Worm (Caenorhabditis elegans) whole organism, L1 larva: ENCODE results near the gene moc-5.

Experiments
- C04F5.9 ChIP-seq: sonication (generic microtip); optimal IDR thresholded peaks from 2 replicates; lab custom pipeline; 2016; ENCODE audit warnings: missing genetic modification characterization, missing compliant biosample characterization
- F16B12.6 ChIP-seq: fragments of 150-350 bp; optimal IDR thresholded peaks from 2 replicates; lab custom pipeline; 2014; ENCODE audit warnings: missing biosample characterization, missing genetic modification characterization
- alr-1 ChIP-seq: fragments of 200-800 bp; sonication (Bioruptor generic); optimal IDR thresholded peaks from 2 replicates; lab custom pipeline; 2018; ENCODE audit warnings: borderline replicate concordance, mild to moderate bottlenecking, missing genetic modification characterization, missing compliant biosample characterization
- blmp-1 ChIP-seq: fragments of 150-350 bp; optimal IDR thresholded peaks from 2 replicates; lab custom pipeline; 2014; ENCODE audit warnings: missing biosample characterization, missing genetic modification characterization
- ceh-63 ChIP-seq: fragments of 200-800 bp; sonication (Bioruptor generic); optimal IDR thresholded peaks from 2 replicates; lab custom pipeline; 2018; ENCODE audit warnings: mild to moderate bottlenecking, missing genetic modification characterization, missing compliant biosample characterization
- ceh-8 ChIP-seq: fragments of 200-800 bp; sonication (Bioruptor generic); optimal IDR thresholded peaks from 2 replicates; lab custom pipeline; 2018; ENCODE audit warnings: mild to moderate bottlenecking, missing genetic modification characterization, moderate library complexity, missing compliant biosample characterization
- ceh-82 ChIP-seq, 3 experiments: fragments of 150-350 bp in 1 of 3; sonication (generic microtip) in 2 of 3; optimal IDR thresholded peaks; 2 replicates each; lab custom pipeline; 2014 to 2017; ENCODE audit warnings: missing biosample characterization in 3 of 3, missing genetic modification characterization in 3 of 3
- ceh-88 ChIP-seq: fragments of 200-800 bp; sonication (Bioruptor generic); IDR thresholded peaks from 2 replicates; pipeline ENCODE4 v1.3.6; 2022; ENCODE audit warnings: missing genetic modification characterization, missing compliant biosample characterization
- ceh-90 ChIP-seq: sonication (generic microtip); optimal IDR thresholded peaks from 2 replicates; lab custom pipeline; 2016; ENCODE audit warnings: missing genetic modification characterization, missing compliant biosample characterization
- ces-1 ChIP-seq: fragments of 150-350 bp; optimal IDR thresholded peaks from 2 replicates; lab custom pipeline; 2014; ENCODE audit warnings: missing biosample characterization, missing genetic modification reagents, missing genetic modification characterization
- dpl-1 ChIP-seq, 3 experiments: fragments of 150-350 bp in 2 of 3; sonication (generic microtip) in 1 of 3; optimal IDR thresholded peaks; 2 replicates each; lab custom pipeline; 2014 to 2017; ENCODE audit warnings: missing biosample characterization in 3 of 3, missing genetic modification characterization in 3 of 3, missing genetic modification reagents in 3 of 3
- dsc-1 ChIP-seq: sonication (generic microtip); optimal IDR thresholded peaks from 2 replicates; lab custom pipeline; 2016; ENCODE audit warnings: mild to moderate bottlenecking, missing genetic modification characterization, missing compliant biosample characterization
- efl-1 ChIP-seq, 4 experiments: fragments of 150-350 bp; optimal IDR thresholded peaks in 3 of 4; peaks in 1 of 4; 1 replicate in 1 of 4; 2 replicates in 3 of 4; lab custom pipeline; 2014; ENCODE audit warnings: missing biosample characterization in 2 of 4, missing genetic modification characterization in 2 of 4, missing genetic modification reagents in 2 of 4
- efl-3 ChIP-seq: fragments of 200-800 bp; sonication (Bioruptor generic); optimal IDR thresholded peaks from 2 replicates; lab custom pipeline; 2018; ENCODE audit warnings: mild to moderate bottlenecking, missing genetic modification characterization, missing compliant biosample characterization
- egl-13 ChIP-seq: sonication (generic microtip); optimal IDR thresholded peaks from 2 replicates; lab custom pipeline; 2016; ENCODE audit warnings: missing genotype, missing genetic modification reagents, missing genetic modification characterization, missing compliant biosample characterization
- egl-27 ChIP-seq, 2 experiments: fragments of 150-350 bp in 1 of 2; sonication (generic microtip); optimal IDR thresholded peaks; 3 replicates each; lab custom pipeline; 2017 to 2018; ENCODE audit warnings: missing biosample characterization in 2 of 2, missing genetic modification characterization in 2 of 2, missing genetic modification reagents in 2 of 2
- elt-2 ChIP-seq: sonication (generic microtip); optimal IDR thresholded peaks from 2 replicates; lab custom pipeline; 2016; ENCODE audit warnings: missing genetic modification characterization, mild to moderate bottlenecking, inconsistent platforms, missing compliant biosample characterization, missing genetic modification reagents
- ets-5 ChIP-seq: fragments of 200-800 bp; sonication (Bioruptor generic); IDR thresholded peaks from 2 replicates; pipeline ENCODE4 v1.3.6; 2022; ENCODE audit warnings: missing genetic modification characterization, missing compliant biosample characterization
- fkh-10 ChIP-seq: sonication (generic microtip); optimal IDR thresholded peaks from 2 replicates; lab custom pipeline; 2017; ENCODE audit warnings: missing biosample characterization, missing genetic modification reagents, missing genetic modification characterization
- fkh-4 ChIP-seq: sonication (generic microtip); optimal IDR thresholded peaks from 2 replicates; lab custom pipeline; 2016; ENCODE audit warnings: missing compliant biosample characterization, missing genetic modification characterization, borderline replicate concordance
- fkh-8 ChIP-seq: sonication (generic microtip); optimal IDR thresholded peaks from 2 replicates; lab custom pipeline; 2016; ENCODE audit warnings: mild to moderate bottlenecking, missing genetic modification characterization, missing compliant biosample characterization
- fos-1 ChIP-seq: fragments of 150-350 bp; optimal IDR thresholded peaks from 2 replicates; lab custom pipeline; 2014; ENCODE audit warnings: missing biosample characterization, missing genetic modification characterization
- grh-1 ChIP-seq: fragments of 200-800 bp; sonication (Bioruptor generic); IDR thresholded peaks from 2 replicates; pipeline ENCODE4 v1.3.6; 2022; ENCODE audit warnings: missing genetic modification reagents, missing genetic modification characterization, missing compliant biosample characterization
- hlh-17 ChIP-seq: fragments of 200-800 bp; sonication (Bioruptor generic); optimal IDR thresholded peaks from 2 replicates; lab custom pipeline; 2018; ENCODE audit warnings: missing genetic modification characterization, mild to moderate bottlenecking, missing compliant biosample characterization, moderate library complexity, borderline replicate concordance
- hlh-4 ChIP-seq: sonication (generic microtip); optimal IDR thresholded peaks from 2 replicates; lab custom pipeline; 2016; ENCODE audit warnings: mild to moderate bottlenecking, missing genetic modification characterization, missing compliant biosample characterization
- hpl-2 ChIP-seq: fragments of 150-350 bp; optimal IDR thresholded peaks from 2 replicates; lab custom pipeline; 2014; ENCODE audit warnings: missing biosample characterization, missing genetic modification reagents, missing genetic modification characterization
- lin-14 ChIP-seq: fragments of 200-800 bp; sonication (Bioruptor generic); optimal IDR thresholded peaks from 2 replicates; lab custom pipeline; 2018; ENCODE audit warnings: mild to moderate bottlenecking, missing genetic modification characterization, moderate library complexity, missing compliant biosample characterization
- lir-3 ChIP-seq: sonication (generic microtip); optimal IDR thresholded peaks from 2 replicates; lab custom pipeline; 2016; ENCODE audit warnings: mild to moderate bottlenecking, missing genetic modification characterization, moderate library complexity, missing compliant biosample characterization; ENCODE audit not compliant: poor library complexity
- lsy-2 ChIP-seq, 2 experiments: fragments of 150-350 bp; optimal IDR thresholded peaks; 2 replicates each; lab custom pipeline; 2014; ENCODE audit warnings: missing biosample characterization in 2 of 2, missing genetic modification characterization in 2 of 2
- mab-9 ChIP-seq: fragments of 200-800 bp; sonication (Bioruptor generic); IDR thresholded peaks from 2 replicates; pipeline ENCODE4 v1.3.6; 2022; ENCODE audit warnings: missing genetic modification reagents, missing genetic modification characterization, missing compliant biosample characterization
- mef-2 ChIP-seq: fragments of 150-350 bp; optimal IDR thresholded peaks from 2 replicates; lab custom pipeline; 2014; ENCODE audit warnings: missing biosample characterization, missing genetic modification characterization
- mep-1 ChIP-seq: fragments of 150-350 bp; optimal IDR thresholded peaks from 2 replicates; lab custom pipeline; 2014; ENCODE audit warnings: missing biosample characterization, missing genetic modification characterization
- nhr-11 ChIP-seq: fragments of 150-350 bp; optimal IDR thresholded peaks from 2 replicates; lab custom pipeline; 2014; ENCODE audit warnings: missing biosample characterization, missing genetic modification characterization
- nhr-12 ChIP-seq: sonication (generic microtip); optimal IDR thresholded peaks from 2 replicates; lab custom pipeline; 2017; ENCODE audit warnings: missing biosample characterization, missing genetic modification characterization
- nhr-19 ChIP-seq: fragments of 200-800 bp; sonication (Bioruptor generic); conservative IDR thresholded peaks from 2 replicates; pipeline ENCODE4 v1.3.6; 2022; ENCODE audit warnings: missing genetic modification characterization, missing compliant biosample characterization
- nhr-47 ChIP-seq: sonication (generic microtip); optimal IDR thresholded peaks from 2 replicates; lab custom pipeline; 2016; ENCODE audit warnings: mild to moderate bottlenecking, missing genetic modification characterization, moderate library complexity, missing compliant biosample characterization
- nhr-71 ChIP-seq: sonication (generic microtip); optimal IDR thresholded peaks from 2 replicates; lab custom pipeline; 2016; ENCODE audit warnings: mild to moderate bottlenecking, missing genetic modification characterization, moderate library complexity, missing compliant biosample characterization
- nhr-77 ChIP-seq: fragments of 150-350 bp; optimal IDR thresholded peaks from 2 replicates; lab custom pipeline; 2014; ENCODE audit warnings: missing biosample characterization, missing genetic modification characterization
- pag-3 ChIP-seq: sonication (generic microtip); optimal IDR thresholded peaks from 2 replicates; lab custom pipeline; 2017; ENCODE audit warnings: missing genetic modification characterization, mild to moderate bottlenecking, missing compliant biosample characterization, antibody characterized with exemption, borderline replicate concordance; ENCODE audit not compliant: insufficient read depth
- pax-3 ChIP-seq: fragments of 200-800 bp; sonication (Bioruptor generic); optimal IDR thresholded peaks from 2 replicates; lab custom pipeline; 2018; ENCODE audit warnings: mild to moderate bottlenecking, missing genetic modification characterization, moderate library complexity, missing compliant biosample characterization
- pqm-1 ChIP-seq: sonication (generic microtip); optimal IDR thresholded peaks from 3 replicates; lab custom pipeline; 2017; ENCODE audit warnings: missing biosample characterization, missing genetic modification characterization
- rnt-1 ChIP-seq: sonication (generic microtip); optimal IDR thresholded peaks from 2 replicates; lab custom pipeline; 2016; ENCODE audit warnings: mild to moderate bottlenecking, missing genetic modification characterization, moderate library complexity, missing compliant biosample characterization
- skn-1 ChIP-seq: fragments of 150-350 bp; optimal IDR thresholded peaks from 2 replicates; lab custom pipeline; 2014; ENCODE audit warnings: missing biosample characterization, missing genetic modification characterization
- snpc-4 ChIP-seq: fragments of 150-350 bp; optimal IDR thresholded peaks from 2 replicates; lab custom pipeline; 2014; ENCODE audit warnings: missing biosample characterization, missing genetic modification characterization
- sox-4 ChIP-seq: sonication (generic microtip); optimal IDR thresholded peaks from 2 replicates; lab custom pipeline; 2016; ENCODE audit warnings: missing genetic modification characterization, missing compliant biosample characterization
- tbx-2 ChIP-seq: sonication (generic microtip); optimal IDR thresholded peaks from 2 replicates; lab custom pipeline; 2016; ENCODE audit warnings: missing genetic modification characterization, missing compliant biosample characterization
- tlp-1 ChIP-seq: fragments of 150-350 bp; optimal IDR thresholded peaks from 2 replicates; lab custom pipeline; 2014; ENCODE audit warnings: missing biosample characterization, missing genetic modification characterization
- unc-86 ChIP-seq: sonication (generic microtip); optimal IDR thresholded peaks from 2 replicates; lab custom pipeline; 2016; ENCODE audit warnings: missing genetic modification characterization, missing compliant biosample characterization
- unc-98 ChIP-seq: fragments of 200-800 bp; sonication (Bioruptor generic); IDR thresholded peaks from 2 replicates; pipeline ENCODE4 v1.3.6; 2022; ENCODE audit warnings: missing genetic modification characterization, missing compliant biosample characterization
- vab-15 ChIP-seq: sonication (generic microtip); optimal IDR thresholded peaks from 2 replicates; lab custom pipeline; 2017; ENCODE audit warnings: missing genotype, mild to moderate bottlenecking, missing genetic modification characterization, missing compliant biosample characterization
- ztf-11 ChIP-seq, 2 experiments: sonication (generic microtip); optimal IDR thresholded peaks; 2 replicates each; lab custom pipeline; 2016 to 2017; ENCODE audit warnings: missing genetic modification characterization in 2 of 2, missing biosample characterization in 1 of 2, missing compliant biosample characterization in 1 of 2
- ztf-4 ChIP-seq: fragments of 150-350 bp; optimal IDR thresholded peaks from 2 replicates; lab custom pipeline; 2014; ENCODE audit warnings: missing biosample characterization, missing genetic modification characterization

The moc-5 gene

DNA sequence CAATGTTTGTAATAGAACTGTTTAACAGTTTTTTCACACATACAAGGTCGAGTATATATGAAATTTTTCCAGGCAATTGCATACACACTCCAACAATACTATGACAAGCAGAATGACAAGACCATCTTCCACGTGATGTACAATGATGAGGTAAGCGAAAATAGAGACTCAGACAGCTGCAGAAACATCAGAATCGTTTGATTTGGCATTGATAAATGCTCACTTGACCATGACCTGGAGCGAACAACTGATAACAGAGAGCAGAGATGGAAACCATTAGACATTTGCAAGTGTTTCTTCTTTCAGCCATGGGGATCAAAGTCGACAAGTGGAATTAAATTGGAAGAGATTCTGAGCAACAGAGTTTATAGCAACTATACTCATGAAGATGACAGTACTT is 25.3 kb downstream of the moc-5 start (continued):
- TF ChIP-seq egl-13 (tag; lab: Kevin White, UChicago) (no peak), lsy-2 (tag; optimal IDR thresholded peaks at IDR 0.05; lab: Kevin White, UChicago) (peak in 1 of 2 experiments; percentile 11), ceh-8 (no peak), ceh-90 (no peak), alr-1 (tag; lab: Kevin White, UChicago) (no peak), C04F5.9 (tag; lab: Kevin White, UChicago) (no peak), mab-9 (GFP tag; lab: Robert Waterston, UW) (no peak), ztf-11 (tag; optimal IDR thresholded peaks at IDR 0.05; lab: Kevin White, UChicago) (no peak), mef-2 (tag; lab: Kevin White, UChicago) (no peak), fkh-10 (GFP tag; lab: Kevin White, UChicago) (no peak), egl-27 (tag; optimal IDR thresholded peaks at IDR 0.05; lab: Kevin White, UChicago) (no peak), grh-1 (no peak), mep-1 (tag; lab: Kevin White, UChicago) (no peak), nhr-12 (tag; lab: Kevin White, UChicago) (no peak), dsc-1 (tag; lab: Kevin White, UChicago) (no peak), pax-3 (tag; lab: Kevin White, UChicago) (no peak), ets-5 (GFP tag; lab: Robert Waterston, UW) (no peak), nhr-71 (tag; lab: Kevin White, UChicago) (peak; percentile 56), efl-1 (optimal IDR thresholded peaks at IDR 0.05; lab: Kevin White, UChicago) (no peak), efl-1 (GFP tag; optimal IDR thresholded peaks at IDR 0.05 in 1 of 2; lab: Kevin White, UChicago) (peak in 1 of 2 experiments; percentile 70), tlp-1 (tag; lab: Kevin White, UChicago) (no peak), fkh-4 (tag; lab: Kevin White, UChicago) (no peak), unc-98 (no peak), fos-1 (tag; lab: Kevin White, UChicago) (no peak), lin-14 (GFP tag; lab: Kevin White, UChicago) (peak; percentile 55), ces-1 (GFP tag; lab: Kevin White, UChicago) (no peak), pag-3 (no peak), nhr-11 (tag; lab: Kevin White, UChicago) (no peak), hlh-4 (tag; lab: Kevin White, UChicago) (no peak), efl-3 (no peak), ceh-82 (tag; optimal IDR thresholded peaks at IDR 0.05; lab: Kevin White, UChicago) (no peak), F16B12.6 (tag; lab: Kevin White, UChicago) (no peak), lir-3 (tag; lab: Kevin White, UChicago) (no peak), ztf-4 (no peak), skn-1 (tag; lab: Kevin White, UChicago) (no peak), ceh-63 (no peak), pqm-1 (tag; lab: Kevin White, UChicago) (no peak), rnt-1 (tag; lab: Kevin White, UChicago) (no peak), fkh-8 (no peak), hlh-17 (GFP tag; lab: Kevin White, UChicago) (no peak), dpl-1 (GFP tag; optimal IDR thresholded peaks at IDR 0.05; lab: Kevin White, UChicago) (no peak), nhr-47 (tag; lab: Kevin White, UChicago) (no peak), nhr-77 (tag; lab: Kevin White, UChicago) (no peak), snpc-4 (tag; lab: Kevin White, UChicago) (no peak), unc-86 (tag; lab: Kevin White, UChicago) (no peak), nhr-19 (GFP tag; lab: Robert Waterston, UW) (no peak), blmp-1 (peak; percentile 16), tbx-2 (no peak), sox-4 (no peak), hpl-2 (GFP tag; lab: Kevin White, UChicago) (peak; percentile 11), elt-2 (tag; lab: Kevin White, UChicago) (peak; percentile 94), vab-15 (tag; lab: Kevin White, UChicago) (no peak), ceh-88 (GFP tag; lab: Robert Waterston, UW) (no peak)
